Worm (Caenorhabditis elegans) whole organism, L4 larva: Measurements from ENCODE around the gene cdc-48.1.

ENCODE experiments used
- R02D3.7 ChIP-seq: fragments of 150-350 bp; sonication (generic microtip); optimal IDR thresholded peaks from 3 replicates; lab custom pipeline; 2014; ENCODE audit warnings: missing biosample characterization, missing genetic modification characterization
- T20F7.1 ChIP-seq: fragments of 200-800 bp; sonication (Bioruptor generic); optimal IDR thresholded peaks from 2 replicates; lab custom pipeline; 2018; ENCODE audit warnings: mild to moderate bottlenecking, missing genetic modification characterization, missing compliant biosample characterization
- ZK546.5 ChIP-seq, 2 experiments: sonication (generic microtip); optimal IDR thresholded peaks; 2 replicates each; lab custom pipeline; 2017; ENCODE audit warnings: missing biosample characterization in 2 of 2, missing genetic modification characterization in 2 of 2
- lin-39 ChIP-seq: fragments of 150-350 bp; optimal IDR thresholded peaks from 2 replicates; lab custom pipeline; 2014; ENCODE audit warnings: missing biosample characterization, missing genetic modification reagents, missing genetic modification characterization
- mdl-1 ChIP-seq, 2 experiments: fragments of 150-350 bp in 1 of 2; sonication (generic microtip) in 1 of 2; optimal IDR thresholded peaks; 2 replicates each; lab custom pipeline; 2014 to 2017; ENCODE audit warnings: missing biosample characterization in 2 of 2, missing genetic modification characterization in 2 of 2
- mep-1 ChIP-seq: fragments of 150-350 bp; sonication (generic microtip); optimal IDR thresholded peaks from 3 replicates; lab custom pipeline; 2014; ENCODE audit warnings: missing biosample characterization, missing genetic modification characterization
- mxl-3 ChIP-seq: fragments of 200-800 bp; sonication (Bioruptor generic); optimal IDR thresholded peaks from 2 replicates; lab custom pipeline; 2018; ENCODE audit warnings: mild to moderate bottlenecking, missing genetic modification characterization, missing compliant biosample characterization

DNA sequence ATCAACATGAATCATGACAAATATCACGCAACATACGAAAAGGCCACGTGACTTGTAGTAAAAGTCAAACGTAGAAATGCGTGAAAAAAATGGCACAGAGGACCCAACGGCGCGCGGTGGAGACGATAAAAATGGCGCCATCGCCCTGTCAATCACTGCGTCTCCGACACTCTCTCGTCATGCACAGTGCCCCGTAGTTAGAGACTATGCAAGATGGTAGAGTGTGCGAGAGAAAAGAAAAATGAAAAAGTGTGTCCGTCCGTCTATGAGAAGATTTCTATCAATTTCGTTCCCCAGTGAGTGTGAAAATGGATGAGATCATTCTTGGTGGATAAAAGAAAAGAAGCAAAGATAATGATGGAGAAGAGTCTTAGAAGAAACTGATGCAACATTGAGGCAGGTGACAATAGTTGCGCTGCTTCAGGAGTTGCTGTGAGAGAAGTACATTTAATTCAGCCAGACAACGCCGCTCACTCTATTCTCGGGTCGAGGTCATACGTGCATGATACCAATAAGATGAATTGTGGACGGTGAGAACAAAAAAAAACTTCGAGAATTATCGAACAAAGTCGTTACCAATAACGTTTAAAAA, 7.6 kb downstream of the cdc-48.1 start:
- TF ChIP-seq lin-39 (tag; lab: Kevin White, UChicago) = no peak
- TF ChIP-seq mep-1 = peak; percentile 72
- TF ChIP-seq T20F7.1 = peak; percentile 6
- TF ChIP-seq mxl-3 (GFP tag; lab: Kevin White, UChicago) = peak; percentile 25
- no peak for TF ChIP-seq ZK546.5 (tag; optimal IDR thresholded peaks at IDR 0.05; lab: Kevin White, UChicago)
- TF ChIP-seq mdl-1 (tag; optimal IDR thresholded peaks at IDR 0.05; lab: Kevin White, UChicago) = peak; percentile 43 to 47
- no peak for TF ChIP-seq R02D3.7 (tag; lab: Kevin White, UChicago)
